Worm (Caenorhabditis elegans): ENCODE measurements around the gene C45B11.2.

ce11 chrV:11016846-11017553 is 25.5 kb upstream of the C45B11.2 start:
- TF ChIP-seq tab-1 (GFP tag; IDR thresholded peaks at IDR 0.05), result no peak
- TF ChIP-seq ztf-29 (GFP tag; IDR thresholded peaks at IDR 0.05), result no peak
